Fruit fly (Drosophila melanogaster): ENCODE data around the gene CG14147.

CG14147 gene

DNA sequence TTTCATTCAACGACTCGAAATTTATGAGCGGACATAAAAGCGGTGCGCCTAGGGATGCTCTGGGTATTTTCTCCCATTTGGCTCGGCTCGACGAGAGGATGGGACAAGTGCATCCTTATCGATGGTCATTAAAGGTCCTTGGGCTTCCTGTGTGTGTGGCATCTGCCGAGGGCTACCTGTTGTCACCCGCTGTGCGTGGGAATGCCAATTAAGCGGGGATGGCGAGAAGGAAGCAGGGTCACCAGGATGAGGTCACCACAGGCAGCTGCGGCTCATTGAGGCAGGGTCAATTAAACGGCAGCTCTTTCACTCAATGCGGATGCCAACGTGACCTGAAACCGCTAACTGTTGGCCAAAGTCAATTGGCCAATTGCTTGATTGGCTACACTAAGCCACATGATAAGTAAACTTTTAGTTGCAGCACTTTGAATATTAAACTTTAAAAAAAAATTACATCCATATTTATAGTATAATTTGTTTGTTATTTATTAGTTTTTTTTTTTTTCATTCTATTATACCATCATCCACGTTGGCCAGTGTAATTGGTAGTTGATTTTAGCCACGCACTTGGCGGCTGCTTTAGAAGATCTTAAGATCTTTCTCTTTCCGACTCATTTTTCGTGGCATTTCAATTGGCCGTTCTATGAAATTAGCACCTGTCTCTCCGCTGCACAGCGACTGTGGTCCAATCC, 5.7 kb upstream of the CG14147 start:
- TF ChIP-seq Dll (optimal IDR thresholded peaks at IDR 0.05) (no peak), psq (optimal IDR thresholded peaks at IDR 0.05) (no peak), pan (optimal IDR thresholded peaks at IDR 0.05) (no peak), usp (GFP tag; optimal IDR thresholded peaks at IDR 0.05) (no peak), CG8478 (optimal IDR thresholded peaks at IDR 0.05) (no peak), EcR (GFP tag; optimal IDR thresholded peaks at IDR 0.05) (no peak)

DNA sequence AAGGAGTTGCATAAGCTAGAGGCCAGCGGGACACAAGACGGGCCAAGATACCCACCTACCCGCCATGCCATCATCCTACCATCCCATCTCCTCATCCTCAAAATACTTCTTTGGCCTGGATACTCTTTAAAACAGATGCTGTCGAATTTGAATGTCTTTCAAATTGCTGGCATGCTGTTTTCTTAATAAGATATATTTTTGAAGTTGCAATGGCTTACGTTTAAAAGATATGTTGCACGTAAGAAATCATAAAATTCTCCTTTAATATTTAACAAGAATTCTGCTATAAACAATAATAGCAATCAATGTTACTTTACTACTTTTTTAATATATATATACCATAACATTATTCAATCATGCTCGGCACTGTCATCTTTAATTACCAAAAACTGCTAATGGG, 4.5 kb upstream of the CG14147 start:
- no peak for TF ChIP-seq CG8478 (optimal IDR thresholded peaks at IDR 0.05)
- TF ChIP-seq psq (optimal IDR thresholded peaks at IDR 0.05), result no peak
- TF ChIP-seq EcR (GFP tag; optimal IDR thresholded peaks at IDR 0.05), result no peak
- TF ChIP-seq pan (optimal IDR thresholded peaks at IDR 0.05), result no peak
- no peak for TF ChIP-seq Dll (optimal IDR thresholded peaks at IDR 0.05)
- no peak for TF ChIP-seq usp (GFP tag; optimal IDR thresholded peaks at IDR 0.05)

dm6 chr3L:10968656-10969055, 3.8 kb upstream of the CG14147 start:
- no peak for TF ChIP-seq pan (optimal IDR thresholded peaks at IDR 0.05)
- no peak for TF ChIP-seq usp (GFP tag; optimal IDR thresholded peaks at IDR 0.05)
- TF ChIP-seq CG8478 (optimal IDR thresholded peaks at IDR 0.05), result no peak
- TF ChIP-seq psq (optimal IDR thresholded peaks at IDR 0.05), result no peak
- TF ChIP-seq Dll (optimal IDR thresholded peaks at IDR 0.05), result no peak
- no peak for TF ChIP-seq EcR (GFP tag; optimal IDR thresholded peaks at IDR 0.05)

DNA sequence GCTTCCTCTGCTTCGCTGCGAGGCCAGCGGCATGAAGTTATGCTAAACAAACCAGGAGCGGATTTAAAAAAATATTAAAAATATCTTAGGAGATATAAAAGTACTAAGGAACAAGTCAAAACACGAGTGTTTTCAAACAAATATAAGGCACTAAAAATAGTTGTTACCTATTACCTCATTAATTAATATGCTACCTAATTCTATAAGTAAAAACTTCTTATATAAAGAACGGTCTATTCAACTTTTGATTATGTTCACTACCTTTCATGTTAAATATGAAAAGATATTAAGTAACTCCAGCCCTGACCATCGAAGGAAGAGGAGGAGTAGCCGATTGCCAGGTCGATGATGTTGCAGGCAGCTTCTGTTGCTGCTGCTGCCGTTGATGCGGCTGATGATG, 4.0 kb downstream of the CG14147 start:
- TF ChIP-seq usp (GFP tag; optimal IDR thresholded peaks at IDR 0.05), result no peak
- no peak for TF ChIP-seq psq (optimal IDR thresholded peaks at IDR 0.05)
- no peak for TF ChIP-seq CG8478 (optimal IDR thresholded peaks at IDR 0.05)

DNA sequence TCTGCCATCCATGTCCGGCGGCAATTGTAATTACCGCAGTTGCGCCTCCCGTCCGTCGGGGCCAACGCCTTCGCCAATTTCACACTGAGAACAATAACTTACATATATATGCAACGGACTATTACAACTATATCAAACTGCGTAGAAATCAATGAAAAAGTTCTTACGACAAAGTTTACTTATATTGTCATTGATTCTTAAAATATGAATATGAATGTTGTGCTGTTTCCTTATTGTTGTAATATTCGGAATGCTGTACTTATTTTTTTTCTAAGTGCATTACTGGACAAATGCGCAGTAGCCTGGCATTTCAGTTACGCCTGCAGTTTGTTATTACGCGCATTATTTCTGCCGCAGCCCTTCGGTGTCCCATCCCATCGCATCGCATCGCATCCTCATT, 5.0 kb downstream of the CG14147 start:
- TF ChIP-seq usp (GFP tag; optimal IDR thresholded peaks at IDR 0.05) (no peak), pan (optimal IDR thresholded peaks at IDR 0.05) (no peak), psq (optimal IDR thresholded peaks at IDR 0.05) (no peak), CG8478 (optimal IDR thresholded peaks at IDR 0.05) (no peak), Dll (optimal IDR thresholded peaks at IDR 0.05) (no peak), EcR (GFP tag; optimal IDR thresholded peaks at IDR 0.05) (no peak)

DNA sequence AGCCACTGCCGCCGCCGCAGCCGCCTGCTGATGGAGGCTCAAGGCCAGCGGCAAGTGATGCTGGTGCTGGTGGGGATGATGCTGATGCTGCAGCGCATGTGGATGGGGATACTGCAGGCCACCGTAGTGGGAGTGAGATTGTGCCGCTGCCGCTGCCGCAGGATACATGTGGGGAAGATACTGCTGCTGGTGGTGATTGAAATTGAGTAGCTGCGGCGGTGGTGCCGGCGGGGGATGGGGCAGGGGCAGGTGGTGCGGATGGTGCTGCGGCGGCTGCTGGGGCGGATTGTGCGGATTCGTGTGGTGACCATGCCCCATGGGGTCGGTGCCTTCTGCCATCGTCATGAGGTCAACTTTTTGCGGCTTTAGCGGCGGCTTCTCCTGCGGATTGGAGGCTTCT, 12.1 kb downstream of the CG14147 start:
- TF ChIP-seq usp (GFP tag; optimal IDR thresholded peaks at IDR 0.05) (no peak), psq (optimal IDR thresholded peaks at IDR 0.05) (no peak), CG8478 (optimal IDR thresholded peaks at IDR 0.05) (no peak), EcR (GFP tag; optimal IDR thresholded peaks at IDR 0.05) (no peak)

DNA sequence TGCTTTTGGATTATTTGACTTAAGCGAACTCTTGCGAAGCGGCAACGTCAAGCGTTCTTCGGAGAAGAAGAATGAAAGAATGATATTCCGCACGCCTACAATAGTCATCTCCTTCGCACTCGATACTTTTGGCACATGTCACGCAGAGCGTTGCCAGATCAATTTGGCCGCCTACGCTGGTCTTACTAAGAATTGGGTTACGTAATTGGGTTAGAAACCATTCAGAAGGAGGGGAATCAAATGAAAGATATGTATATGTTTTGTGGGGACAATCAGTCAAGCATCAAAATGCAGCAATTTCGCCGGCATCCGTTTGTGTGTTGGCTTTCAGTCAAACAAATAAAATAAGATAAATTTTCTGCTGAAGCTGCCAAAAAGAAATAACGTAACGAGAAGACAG, 13.1 kb downstream of the CG14147 start:
- TF ChIP-seq usp (GFP tag; optimal IDR thresholded peaks at IDR 0.05) (no peak), EcR (GFP tag; optimal IDR thresholded peaks at IDR 0.05) (no peak), Dll (optimal IDR thresholded peaks at IDR 0.05) (no peak), CG8478 (optimal IDR thresholded peaks at IDR 0.05) (no peak), pan (optimal IDR thresholded peaks at IDR 0.05) (no peak), psq (optimal IDR thresholded peaks at IDR 0.05) (no peak)

dm6 chr3L:10986613-10987012, 14.2 kb downstream of the CG14147 start:
- no peak for TF ChIP-seq psq (optimal IDR thresholded peaks at IDR 0.05)
- TF ChIP-seq CG8478 (optimal IDR thresholded peaks at IDR 0.05), result no peak
- TF ChIP-seq Dll (optimal IDR thresholded peaks at IDR 0.05), result no peak
- TF ChIP-seq usp (GFP tag; optimal IDR thresholded peaks at IDR 0.05), result no peak
- no peak for TF ChIP-seq EcR (GFP tag; optimal IDR thresholded peaks at IDR 0.05)
- TF ChIP-seq pan (optimal IDR thresholded peaks at IDR 0.05), result no peak

dm6 chr3L:10988559-10988958, 16.1 kb downstream of the CG14147 start:
- TF ChIP-seq usp (GFP tag; optimal IDR thresholded peaks at IDR 0.05), result no peak
- no peak for TF ChIP-seq pan (optimal IDR thresholded peaks at IDR 0.05)
- TF ChIP-seq EcR (GFP tag; optimal IDR thresholded peaks at IDR 0.05), result no peak
- no peak for TF ChIP-seq psq (optimal IDR thresholded peaks at IDR 0.05)
- TF ChIP-seq Dll (optimal IDR thresholded peaks at IDR 0.05), result no peak
- no peak for TF ChIP-seq CG8478 (optimal IDR thresholded peaks at IDR 0.05)

DNA sequence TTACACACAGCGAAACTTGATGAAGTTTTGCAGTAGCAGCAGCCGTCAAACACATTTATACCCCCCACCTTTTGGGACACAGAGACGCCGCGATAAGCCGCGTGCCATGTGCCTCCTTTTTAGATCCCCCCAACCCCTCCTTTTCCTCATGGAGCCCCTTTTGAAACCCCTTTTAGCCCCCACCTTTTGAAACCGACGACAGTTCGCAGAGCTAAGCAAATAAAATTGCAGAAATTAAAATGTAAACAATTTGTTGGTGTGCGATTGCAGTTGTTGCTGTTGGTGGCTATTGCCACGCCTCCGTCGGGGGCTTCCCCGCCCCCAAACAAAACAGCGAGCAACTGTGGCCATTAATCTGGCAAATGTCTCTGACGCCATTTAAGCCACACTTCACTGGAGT, 16.9 kb downstream of the CG14147 start:
- TF ChIP-seq pan (optimal IDR thresholded peaks at IDR 0.05) (no peak), psq (optimal IDR thresholded peaks at IDR 0.05) (no peak), CG8478 (optimal IDR thresholded peaks at IDR 0.05) (no peak), usp (GFP tag; optimal IDR thresholded peaks at IDR 0.05) (no peak), EcR (GFP tag; optimal IDR thresholded peaks at IDR 0.05) (no peak), Dll (optimal IDR thresholded peaks at IDR 0.05) (no peak)

DNA sequence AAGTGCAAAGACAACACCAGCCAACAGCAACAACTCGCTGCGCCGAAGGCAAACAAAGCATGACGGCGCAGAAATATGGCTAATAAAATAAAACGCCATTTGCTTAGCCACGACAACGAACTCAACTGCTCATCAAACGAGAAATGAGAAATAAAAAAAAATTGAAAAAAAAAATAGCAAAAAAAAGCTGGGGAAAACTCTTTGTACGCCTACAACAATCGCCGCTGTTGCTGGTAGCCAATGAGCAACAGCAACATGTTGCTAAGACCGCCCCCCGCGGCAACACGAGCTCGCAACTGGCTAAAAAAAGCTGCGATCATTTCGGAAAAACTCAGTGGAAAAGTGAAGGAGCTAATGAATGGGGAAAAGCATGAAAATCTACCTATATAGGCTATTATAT, 17.4 kb downstream of the CG14147 start:
- TF ChIP-seq psq (optimal IDR thresholded peaks at IDR 0.05) (no peak), usp (GFP tag; optimal IDR thresholded peaks at IDR 0.05) (no peak), CG8478 (optimal IDR thresholded peaks at IDR 0.05) (no peak), EcR (GFP tag; optimal IDR thresholded peaks at IDR 0.05) (no peak), Dll (optimal IDR thresholded peaks at IDR 0.05) (no peak), pan (optimal IDR thresholded peaks at IDR 0.05) (no peak)

- TF ChIP-seq pan (optimal IDR thresholded peaks at IDR 0.05) (no peak), Dll (optimal IDR thresholded peaks at IDR 0.05) (no peak), EcR (GFP tag; optimal IDR thresholded peaks at IDR 0.05) (no peak), usp (GFP tag; optimal IDR thresholded peaks at IDR 0.05) (no peak)
These were observed 19.0 kb downstream of the CG14147 start for dm6 chr3L:10991242-10992021.

Measured in whole organism.